Worm (Caenorhabditis elegans) whole organism, L4 larva: ENCODE measurements around the gene Y57G11C.5.

Experiments
- arid-1 ChIP-seq: fragments of 200-800 bp; sonication (Bioruptor generic); conservative IDR thresholded peaks from 2 replicates; pipeline ENCODE4 v1.3.6; 2022; ENCODE audit warnings: missing genetic modification reagents, missing genetic modification characterization, missing compliant biosample characterization
- ceh-62 ChIP-seq: sonication (generic microtip); optimal IDR thresholded peaks from 2 replicates; lab custom pipeline; 2017; ENCODE audit warnings: missing biosample characterization, missing genetic modification characterization
- dmd-8 ChIP-seq: fragments of 200-800 bp; sonication (Bioruptor generic); IDR thresholded peaks from 2 replicates; pipeline ENCODE4 v1.3.6; 2022; ENCODE audit warnings: missing genetic modification characterization, missing compliant biosample characterization
- dve-1 ChIP-seq: sonication (generic microtip); optimal IDR thresholded peaks from 2 replicates; lab custom pipeline; 2017; ENCODE audit warnings: antibody characterized with exemption, mild to moderate bottlenecking, missing genetic modification characterization, missing compliant biosample characterization; ENCODE audit not compliant: insufficient read depth
- lir-3 ChIP-seq: sonication (generic microtip); optimal IDR thresholded peaks from 2 replicates; lab custom pipeline; 2016; ENCODE audit warnings: mild to moderate bottlenecking, missing genetic modification characterization, missing compliant biosample characterization
- lsy-2 ChIP-seq, 2 experiments: fragments of 150-350 bp in 1 of 2; sonication (generic microtip) in 1 of 2; optimal IDR thresholded peaks; 2 replicates each; lab custom pipeline; 2014 to 2017; ENCODE audit warnings: missing biosample characterization in 2 of 2, missing genetic modification characterization in 2 of 2
- nhr-28 ChIP-seq: fragments of 150-350 bp; optimal IDR thresholded peaks from 2 replicates; lab custom pipeline; 2014; ENCODE audit warnings: missing biosample characterization, missing genetic modification characterization
- nhr-41 ChIP-seq: fragments of 200-800 bp; sonication (Bioruptor generic); IDR thresholded peaks from 2 replicates; pipeline ENCODE4 v1.3.6; 2022; ENCODE audit warnings: missing genetic modification reagents, missing genetic modification characterization, missing compliant biosample characterization
- pqm-1 ChIP-seq: sonication (generic microtip); optimal IDR thresholded peaks from 2 replicates; lab custom pipeline; 2017; ENCODE audit warnings: missing biosample characterization, missing genetic modification characterization
- saeg-2 ChIP-seq: fragments of 200-800 bp; sonication (Bioruptor generic); IDR thresholded peaks from 2 replicates; pipeline ENCODE4 v1.3.6; 2022; ENCODE audit warnings: missing genetic modification reagents, missing genetic modification characterization, missing compliant biosample characterization
- snpc-4 ChIP-seq: fragments of 150-350 bp; optimal IDR thresholded peaks from 2 replicates; lab custom pipeline; 2014; ENCODE audit warnings: missing biosample characterization, missing genetic modification characterization
- zfp-3 ChIP-seq: fragments of 200-800 bp; sonication (Bioruptor generic); conservative IDR thresholded peaks from 2 replicates; pipeline ENCODE4 v1.3.6; 2022; ENCODE audit warnings: missing genetic modification reagents, missing genetic modification characterization, missing compliant biosample characterization

Y57G11C.5 gene

DNA sequence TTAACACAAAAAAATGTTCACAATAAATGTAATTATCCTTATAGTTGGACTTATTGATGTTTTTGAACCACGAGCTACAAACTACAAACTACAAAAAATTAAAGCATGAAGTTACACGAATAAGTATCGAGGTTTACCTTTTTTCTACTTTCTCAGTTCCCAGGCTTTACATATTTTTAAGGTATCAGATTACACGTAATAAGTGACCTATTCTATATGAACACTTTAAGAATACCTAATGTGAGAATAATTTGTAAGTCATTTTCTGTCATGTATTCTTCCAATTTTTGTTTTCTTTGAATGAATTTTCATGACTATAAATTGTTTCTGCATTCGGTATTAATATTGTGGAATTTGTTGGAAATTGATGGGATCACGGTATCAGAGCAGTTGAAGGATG, 49.7 kb downstream of the Y57G11C.5 start, which contains the start of gene lgc-8:
TSS of gene lgc-8 (plus strand) at position 301 of the 400 bp plus-strand sequence.
- TF ChIP-seq snpc-4 = no peak
- no peak for TF ChIP-seq nhr-41 (GFP tag; lab: Robert Waterston, UW)
- no peak for TF ChIP-seq lsy-2 (tag; optimal IDR thresholded peaks at IDR 0.05; lab: Kevin White, UChicago)
- TF ChIP-seq pqm-1 = no peak
- no peak for TF ChIP-seq dve-1
- TF ChIP-seq nhr-28 = no peak
- no peak for TF ChIP-seq zfp-3 (GFP tag; lab: Robert Waterston, UW)
- TF ChIP-seq lir-3 = no peak
- no peak for TF ChIP-seq saeg-2
- no peak for TF ChIP-seq dmd-8
- TF ChIP-seq ceh-62 (tag; lab: Kevin White, UChicago) = no peak
- TF ChIP-seq arid-1 (GFP tag; lab: Robert Waterston, UW) = no peak
